Fruit fly (Drosophila melanogaster): ENCODE results near the gene mus302.

DNA sequence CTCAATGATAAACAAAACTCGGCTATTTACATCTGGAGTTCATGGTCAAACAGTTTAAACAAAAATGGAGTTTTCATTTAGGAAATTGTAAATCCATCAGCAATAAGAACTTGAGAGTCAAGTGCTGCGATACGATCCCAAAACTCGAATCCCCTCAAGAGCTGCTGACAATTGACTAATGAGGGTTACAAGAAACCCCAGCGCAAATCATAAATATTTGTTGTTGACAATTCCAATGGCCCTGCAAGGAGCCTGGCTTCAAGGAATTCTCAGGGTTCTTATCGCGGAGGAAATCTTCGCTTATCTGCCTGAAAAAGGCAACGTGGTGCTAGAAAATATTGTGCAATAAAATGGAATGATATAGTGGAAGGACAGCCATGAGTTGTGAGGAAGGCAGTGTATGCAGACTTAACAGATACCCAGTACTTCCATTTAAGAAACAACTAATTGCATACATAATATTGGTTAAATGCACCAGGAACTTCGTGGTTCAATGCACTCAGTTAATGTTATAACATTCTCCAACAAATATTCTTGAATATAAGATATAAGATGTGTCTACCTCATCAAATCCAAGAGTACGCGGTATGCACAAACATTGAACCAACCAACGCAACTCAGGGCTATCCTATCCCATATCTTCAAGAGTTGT lies 11.4 kb downstream of the mus302 start:
- TF ChIP-seq pan (optimal IDR thresholded peaks at IDR 0.05) (no peak), EcR (GFP tag; optimal IDR thresholded peaks at IDR 0.05) (no peak), CG8478 (optimal IDR thresholded peaks at IDR 0.05) (no peak)

Measured in whole organism.